Worm (Caenorhabditis elegans) whole organism, early embryonic: Measurements from ENCODE around the gene hrpl-1.

Experiments used
- B0310.2 ChIP-seq: sonication (generic microtip); optimal IDR thresholded peaks from 2 replicates; lab custom pipeline; 2016; ENCODE audit warnings: mild to moderate bottlenecking, missing genetic modification characterization, missing compliant biosample characterization
- F13C5.2 ChIP-seq: sonication (generic microtip); optimal IDR thresholded peaks from 2 replicates; lab custom pipeline; 2017; ENCODE audit warnings: mild to moderate bottlenecking, missing genetic modification characterization, inconsistent platforms, missing compliant biosample characterization
- aly-1 ChIP-seq: sonication (generic microtip); optimal IDR thresholded peaks from 2 replicates; lab custom pipeline; 2016; ENCODE audit warnings: missing genetic modification characterization, missing compliant biosample characterization
- ama-1 ChIP-seq: fragments of 150-350 bp; optimal IDR thresholded peaks from 2 replicates; lab custom pipeline; 2014
- ceh-13 ChIP-seq: fragments of 200-800 bp; sonication (Bioruptor generic); optimal IDR thresholded peaks from 2 replicates; lab custom pipeline; 2018; ENCODE audit warnings: mild to moderate bottlenecking, missing genetic modification characterization, missing compliant biosample characterization
- ceh-36 ChIP-seq: sonication (generic microtip); optimal IDR thresholded peaks from 2 replicates; lab custom pipeline; 2016; ENCODE audit warnings: missing genetic modification characterization, inconsistent platforms, missing compliant biosample characterization
- ets-7 ChIP-seq: sonication (generic microtip); optimal IDR thresholded peaks from 2 replicates; lab custom pipeline; 2016; ENCODE audit warnings: missing genotype, missing genetic modification characterization, missing compliant biosample characterization
- flt-1 ChIP-seq: fragments of 200-800 bp; sonication (Bioruptor generic); IDR thresholded peaks from 2 replicates; pipeline ENCODE4 v1.3.6; 2022; ENCODE audit warnings: missing genetic modification characterization, missing compliant biosample characterization
- hmbx-1 ChIP-seq: sonication (generic microtip); optimal IDR thresholded peaks from 2 replicates; lab custom pipeline; 2016; ENCODE audit warnings: mild to moderate bottlenecking, missing genetic modification characterization, missing compliant biosample characterization
- hmg-4 ChIP-seq: fragments of 200-800 bp; sonication (Bioruptor generic); optimal IDR thresholded peaks from 2 replicates; lab custom pipeline; 2018; ENCODE audit warnings: mild to moderate bottlenecking, missing genetic modification characterization, missing compliant biosample characterization
- hnd-1 ChIP-seq: sonication (generic microtip); optimal IDR thresholded peaks from 2 replicates; lab custom pipeline; 2016; ENCODE audit warnings: missing genetic modification characterization, missing compliant biosample characterization
- pes-1 ChIP-seq: fragments of 200-800 bp; sonication (Bioruptor generic); IDR thresholded peaks from 2 replicates; pipeline ENCODE4 v1.3.6; 2022; ENCODE audit warnings: missing genetic modification reagents, missing genetic modification characterization, missing compliant biosample characterization
- scrt-1 ChIP-seq: fragments of 200-800 bp; sonication (Bioruptor generic); IDR thresholded peaks from 2 replicates; pipeline ENCODE4 v1.3.6; 2022; ENCODE audit warnings: missing genetic modification characterization, missing compliant biosample characterization
- sea-1 ChIP-seq: fragments of 200-800 bp; sonication (Bioruptor generic); conservative IDR thresholded peaks from 2 replicates; pipeline ENCODE4 v1.3.6; 2022; ENCODE audit warnings: missing genetic modification characterization, missing compliant biosample characterization
- tbx-11 ChIP-seq: fragments of 200-800 bp; sonication (Bioruptor generic); IDR thresholded peaks from 2 replicates; pipeline ENCODE4 v1.3.6; 2022; ENCODE audit warnings: missing genetic modification characterization, missing compliant biosample characterization
- tbx-37 ChIP-seq: fragments of 200-800 bp; sonication (Bioruptor generic); conservative IDR thresholded peaks from 2 replicates; pipeline ENCODE4 v1.3.6; 2022; ENCODE audit warnings: missing genetic modification reagents, missing genetic modification characterization, missing compliant biosample characterization
- tra-4 ChIP-seq: sonication (generic microtip); optimal IDR thresholded peaks from 2 replicates; lab custom pipeline; 2017; ENCODE audit warnings: missing genetic modification characterization, missing compliant biosample characterization

hrpl-1 gene

ce11 chrII:6926054-6926453 is 27.5 kb downstream of the hrpl-1 start:
- TF ChIP-seq ceh-36 (tag; lab: Kevin White, UChicago) (no peak), tbx-11 (no peak), flt-1 (GFP tag; lab: Robert Waterston, UW) (no peak), aly-1 (tag; lab: Kevin White, UChicago) (no peak), tbx-37 (GFP tag; lab: Robert Waterston, UW) (no peak), ceh-13 (GFP tag; lab: Kevin White, UChicago) (no peak), scrt-1 (GFP tag; lab: Robert Waterston, UW) (no peak), hmbx-1 (tag; lab: Kevin White, UChicago) (no peak), B0310.2 (no peak), sea-1 (GFP tag; lab: Robert Waterston, UW) (no peak), hmg-4 (GFP tag; lab: Kevin White, UChicago) (no peak), hnd-1 (tag; lab: Kevin White, UChicago) (no peak), F13C5.2 (no peak)

- TF ChIP-seq tbx-11 (no peak), sea-1 (GFP tag; lab: Robert Waterston, UW) (no peak), ama-1 (lab: Kevin White, UChicago) (no peak), ets-7 (tag; lab: Kevin White, UChicago) (no peak), tra-4 (no peak), B0310.2 (no peak), ceh-13 (GFP tag; lab: Kevin White, UChicago) (no peak), F13C5.2 (no peak), tbx-37 (GFP tag; lab: Robert Waterston, UW) (no peak), hmbx-1 (tag; lab: Kevin White, UChicago) (no peak), hmg-4 (GFP tag; lab: Kevin White, UChicago) (no peak), pes-1 (GFP tag; lab: Robert Waterston, UW) (no peak), ceh-36 (tag; lab: Kevin White, UChicago) (no peak), hnd-1 (tag; lab: Kevin White, UChicago) (no peak), flt-1 (GFP tag; lab: Robert Waterston, UW) (no peak), aly-1 (tag; lab: Kevin White, UChicago) (no peak), scrt-1 (GFP tag; lab: Robert Waterston, UW) (no peak)
Measured at ce11 chrII:6926488-6926887, 28.0 kb downstream of the hrpl-1 start.

- TF ChIP-seq ceh-36 (tag; lab: Kevin White, UChicago), result no peak
- TF ChIP-seq pes-1 (GFP tag; lab: Robert Waterston, UW), result no peak
- no peak for TF ChIP-seq sea-1 (GFP tag; lab: Robert Waterston, UW)
- TF ChIP-seq flt-1 (GFP tag; lab: Robert Waterston, UW), result no peak
- no peak for TF ChIP-seq aly-1 (tag; lab: Kevin White, UChicago)
- TF ChIP-seq tbx-37 (GFP tag; lab: Robert Waterston, UW), result no peak
- TF ChIP-seq tbx-11, result no peak
- no peak for TF ChIP-seq F13C5.2
- no peak for TF ChIP-seq ama-1 (lab: Kevin White, UChicago)
- no peak for TF ChIP-seq scrt-1 (GFP tag; lab: Robert Waterston, UW)
- TF ChIP-seq hmg-4 (GFP tag; lab: Kevin White, UChicago), result no peak
- TF ChIP-seq B0310.2, result no peak
Measured at ce11 chrII:6927034-6927433, 28.5 kb downstream of the hrpl-1 start.

ce11 chrII:6927603-6928002 is 29.1 kb downstream of the hrpl-1 start, which contains the start of gene F22D3.4:
Gene F22D3.4, minus strand, starts transcription at chrII:6927603.
- TF ChIP-seq B0310.2, result no peak
- no peak for TF ChIP-seq hnd-1 (tag; lab: Kevin White, UChicago)
- TF ChIP-seq tra-4, result no peak
- no peak for TF ChIP-seq tbx-11
- no peak for TF ChIP-seq sea-1 (GFP tag; lab: Robert Waterston, UW)
- TF ChIP-seq pes-1 (GFP tag; lab: Robert Waterston, UW), result no peak
- TF ChIP-seq ets-7 (tag; lab: Kevin White, UChicago), result no peak
- TF ChIP-seq aly-1 (tag; lab: Kevin White, UChicago), result no peak

- TF ChIP-seq hmg-4 (GFP tag; lab: Kevin White, UChicago) (no peak), aly-1 (tag; lab: Kevin White, UChicago) (no peak), ama-1 (lab: Kevin White, UChicago) (no peak), B0310.2 (no peak), pes-1 (GFP tag; lab: Robert Waterston, UW) (no peak), tbx-11 (no peak)
Measured at ce11 chrII:6928416-6928815, 29.9 kb downstream of the hrpl-1 start, which contains the start of gene flcn-1. Gene flcn-1, plus strand, starts transcription at chrII:6928763.

- TF ChIP-seq ceh-13 (GFP tag; lab: Kevin White, UChicago), result no peak
- no peak for TF ChIP-seq F13C5.2
- no peak for TF ChIP-seq tbx-37 (GFP tag; lab: Robert Waterston, UW)
- TF ChIP-seq tra-4, result no peak
- no peak for TF ChIP-seq hmbx-1 (tag; lab: Kevin White, UChicago)
- TF ChIP-seq aly-1 (tag; lab: Kevin White, UChicago), result no peak
- no peak for TF ChIP-seq sea-1 (GFP tag; lab: Robert Waterston, UW)
- no peak for TF ChIP-seq ets-7 (tag; lab: Kevin White, UChicago)
- TF ChIP-seq hnd-1 (tag; lab: Kevin White, UChicago), result no peak
Measured at ce11 chrII:6930072-6930471, 31.5 kb downstream of the hrpl-1 start.

ce11 chrII:6932978-6933377 is 34.4 kb downstream of the hrpl-1 start:
- TF ChIP-seq ets-7 (tag; lab: Kevin White, UChicago), result no peak
- no peak for TF ChIP-seq ceh-36 (tag; lab: Kevin White, UChicago)
- no peak for TF ChIP-seq tbx-11
- TF ChIP-seq tbx-37 (GFP tag; lab: Robert Waterston, UW), result no peak
- TF ChIP-seq aly-1 (tag; lab: Kevin White, UChicago), result no peak
- TF ChIP-seq hnd-1 (tag; lab: Kevin White, UChicago), result no peak
- TF ChIP-seq tra-4, result no peak
- no peak for TF ChIP-seq scrt-1 (GFP tag; lab: Robert Waterston, UW)
- no peak for TF ChIP-seq F13C5.2
- TF ChIP-seq ceh-13 (GFP tag; lab: Kevin White, UChicago), result no peak
- TF ChIP-seq hmbx-1 (tag; lab: Kevin White, UChicago), result no peak
- TF ChIP-seq B0310.2, result no peak
- TF ChIP-seq flt-1 (GFP tag; lab: Robert Waterston, UW), result no peak
- TF ChIP-seq pes-1 (GFP tag; lab: Robert Waterston, UW), result no peak
- no peak for TF ChIP-seq sea-1 (GFP tag; lab: Robert Waterston, UW)
- no peak for TF ChIP-seq ama-1 (lab: Kevin White, UChicago)
- no peak for TF ChIP-seq hmg-4 (GFP tag; lab: Kevin White, UChicago)
